Fruit fly (Drosophila melanogaster): ENCODE measurements around the gene CG15628.

Gene CG15628

DNA sequence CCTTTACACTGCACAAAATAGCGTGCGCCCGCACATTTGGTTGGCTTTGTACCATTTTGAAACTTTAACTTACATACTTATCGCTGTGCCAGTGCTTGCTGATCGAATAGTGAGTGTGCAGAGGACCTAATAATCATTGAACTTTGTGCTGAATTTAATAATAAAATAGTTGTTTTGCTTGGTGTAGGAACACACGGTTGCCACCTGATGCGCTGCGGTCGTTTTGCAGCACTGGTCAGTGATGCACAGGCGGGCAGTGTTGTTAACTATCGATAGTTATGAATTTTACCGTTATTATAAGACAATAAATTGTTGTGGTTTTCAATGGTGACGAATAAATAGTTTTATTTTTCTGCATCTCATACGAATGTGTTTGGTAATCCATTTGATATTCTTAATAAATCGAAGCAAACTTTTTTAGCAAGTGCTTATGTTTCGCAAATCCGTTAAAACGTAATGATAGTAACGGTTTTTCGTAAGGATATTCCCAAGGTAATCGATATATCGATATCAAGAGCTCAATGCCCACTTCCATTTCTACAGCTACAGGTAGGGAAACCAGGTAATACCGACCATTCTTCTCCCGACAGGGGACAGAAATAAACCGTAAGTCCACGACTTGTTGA lies 16.3 kb downstream of the CG15628 start, which contains the start of the genes tank and CG12194 (continued):
- TF ChIP-seq fd64A (GFP tag; optimal IDR thresholded peaks at IDR 0.05) (peak; percentile 96), Vsx1 (GFP tag; optimal IDR thresholded peaks at IDR 0.05) (peak; percentile 97), CG30020 (tag; optimal IDR thresholded peaks at IDR 0.05) (peak; percentile 68), Dref (GFP tag; IDR thresholded peaks at IDR 0.05) (peak; percentile 76), hbn (GFP tag; IDR thresholded peaks at IDR 0.05; ENCODE audit: partially characterized antibody) (peak; percentile 60), CG7271 (tag; optimal IDR thresholded peaks at IDR 0.05) (peak; percentile 96), CG11695 (GFP tag; IDR thresholded peaks at IDR 0.05) (peak; percentile 99), sna (GFP tag; IDR thresholded peaks at IDR 0.05; ENCODE audit: partially characterized antibody) (peak; percentile 79), CG7745 (tag; optimal IDR thresholded peaks at IDR 0.05) (peak; percentile 74), org-1 (GFP tag; optimal IDR thresholded peaks at IDR 0.05) (peak; percentile 99), CG3847 (GFP tag; IDR thresholded peaks at IDR 0.05) (peak; percentile 99), CG10462 (GFP tag; optimal IDR thresholded peaks at IDR 0.05) (peak; percentile 98), tll (GFP tag; optimal IDR thresholded peaks at IDR 0.05) (peak in 1 of 2 experiments; percentile 31), da (GFP tag; optimal IDR thresholded peaks at IDR 0.05) (peak; percentile 98), CG18011 (GFP tag; optimal IDR thresholded peaks at IDR 0.05) (peak; percentile 93), twi (tag; optimal IDR thresholded peaks at IDR 0.05) (peak; percentile 91), pros (GFP tag; optimal IDR thresholded peaks at IDR 0.05) (no peak), cad (GFP tag; optimal IDR thresholded peaks at IDR 0.05) (no peak), Sry-β (GFP tag; optimal IDR thresholded peaks at IDR 0.05) (peak; percentile 87), CG3065 (GFP tag; optimal IDR thresholded peaks at IDR 0.05) (peak; percentile 99), hkb (optimal IDR thresholded peaks at IDR 0.05) (peak; percentile 82), hkb (GFP tag; IDR thresholded peaks at IDR 0.05) (peak; percentile 100), CG3995 (GFP tag; optimal IDR thresholded peaks at IDR 0.05) (peak; percentile 72), Mrtf (GFP tag; IDR thresholded peaks at IDR 0.05) (peak; percentile 99), ATbp (GFP tag; optimal IDR thresholded peaks at IDR 0.05) (peak; percentile 99), CG17359 (tag; optimal IDR thresholded peaks at IDR 0.05) (peak; percentile 99), ase (GFP tag; IDR thresholded peaks at IDR 0.05) (peak; percentile 99), CG31441 (GFP tag; IDR thresholded peaks at IDR 0.05) (peak; percentile 97), croc (GFP tag; conservative IDR thresholded peaks at IDR 0.05) (peak; percentile 99), CG10147 (GFP tag; optimal IDR thresholded peaks at IDR 0.05) (peak; percentile 95), peb (GFP tag; IDR thresholded peaks at IDR 0.05) (peak; percentile 99), HHEX (GFP tag; optimal IDR thresholded peaks at IDR 0.05) (peak; percentile 99), CG4854 (GFP tag; optimal IDR thresholded peaks at IDR 0.05) (peak; percentile 99), CG14667 (GFP tag; IDR thresholded peaks at IDR 0.05) (peak; percentile 99), Six4 (GFP tag; optimal IDR thresholded peaks at IDR 0.05) (peak; percentile 99), corto (GFP tag; optimal IDR thresholded peaks at IDR 0.05) (peak; percentile 96), eyg (GFP tag; optimal IDR thresholded peaks at IDR 0.05) (peak; percentile 99), Atf-2 (GFP tag; optimal IDR thresholded peaks at IDR 0.05) (peak; percentile 99), Dp (GFP tag; optimal IDR thresholded peaks at IDR 0.05) (peak; percentile 42), schlank (tag; optimal IDR thresholded peaks at IDR 0.05) (peak; percentile 97), CG2129 (GFP tag; IDR thresholded peaks at IDR 0.05; ENCODE audit: partially characterized antibody) (peak; percentile 33; the same call in 1 of the 2 replicates), sug (tag; optimal IDR thresholded peaks at IDR 0.05) (peak; percentile 87), lola (GFP tag; optimal IDR thresholded peaks at IDR 0.05) (peak in 1 of 3 experiments; percentile 95), CG33557 (GFP tag; optimal IDR thresholded peaks at IDR 0.05) (peak; percentile 82), pb (GFP tag; optimal IDR thresholded peaks at IDR 0.05) (peak; percentile 99), CG16815 (GFP tag; optimal IDR thresholded peaks at IDR 0.05) (peak; percentile 99), sisA (GFP tag; IDR thresholded peaks at IDR 0.05) (peak; percentile 100), btn (GFP tag; optimal IDR thresholded peaks at IDR 0.05) (peak; percentile 99), CG15011 (GFP tag; optimal IDR thresholded peaks at IDR 0.05) (peak; percentile 95)
